Worm (Caenorhabditis elegans): Measurements from ENCODE around the gene metl-18.

The metl-18 gene

ce11 chrIII:3476245-3476644 lies 50.7 kb downstream of the metl-18 start (continued):
- TF ChIP-seq ceh-22 (tag; optimal IDR thresholded peaks at IDR 0.05) (no peak), tbx-7 (tag; optimal IDR thresholded peaks at IDR 0.05) (peak; percentile 99), unc-3 (GFP tag; conservative IDR thresholded peaks at IDR 0.05) (no peak), unc-3 (tag; optimal IDR thresholded peaks at IDR 0.05) (peak; percentile 88), sox-4 (tag; optimal IDR thresholded peaks at IDR 0.05) (no peak), ahr-1 (tag; optimal IDR thresholded peaks at IDR 0.05) (peak; percentile 90), ets-4 (tag; optimal IDR thresholded peaks at IDR 0.05) (peak; percentile 98), ztf-16 (tag; optimal IDR thresholded peaks at IDR 0.05) (peak; percentile 73), lim-6 (tag; optimal IDR thresholded peaks at IDR 0.05) (peak; percentile 94), ceh-6 (GFP tag; optimal IDR thresholded peaks at IDR 0.05) (no peak), ceh-18 (tag; optimal IDR thresholded peaks at IDR 0.05) (peak; percentile 32), fax-1 (tag; optimal IDR thresholded peaks at IDR 0.05) (peak; percentile 95), nfya-1 (tag; optimal IDR thresholded peaks at IDR 0.05) (no peak), ceh-24 (tag; optimal IDR thresholded peaks at IDR 0.05) (no peak), eyg-1 (tag; optimal IDR thresholded peaks at IDR 0.05) (peak; percentile 51), dmd-4 (tag; optimal IDR thresholded peaks at IDR 0.05; ENCODE audit: borderline replicate concordance) (peak; percentile 44), mec-3 (tag; optimal IDR thresholded peaks at IDR 0.05; ENCODE audit: borderline replicate concordance) (peak; percentile 96), K09A11.1 (tag; optimal IDR thresholded peaks at IDR 0.05; ENCODE audit: insufficient read depth) (no peak), ceh-30 (tag; optimal IDR thresholded peaks at IDR 0.05) (no peak), hlh-30 (tag; optimal IDR thresholded peaks at IDR 0.05; ENCODE audit: insufficient read depth) (no peak), zip-5 (tag; optimal IDR thresholded peaks at IDR 0.05) (peak; percentile 98), ceh-45 (GFP tag; IDR thresholded peaks at IDR 0.05) (no peak), pros-1 (tag; optimal IDR thresholded peaks at IDR 0.05) (no peak), hlh-13 (GFP tag; optimal IDR thresholded peaks at IDR 0.05) (no peak), T23F11.4 (GFP tag; optimal IDR thresholded peaks at IDR 0.05) (no peak), ceh-48 (tag; optimal IDR thresholded peaks at IDR 0.05) (no peak), pax-1 (tag; optimal IDR thresholded peaks at IDR 0.05) (no peak), unc-55 (GFP tag; optimal IDR thresholded peaks at IDR 0.05) (no peak), C38D4.7 (GFP tag; optimal IDR thresholded peaks at IDR 0.05) (peak; percentile 56), ama-1 (optimal IDR thresholded peaks at IDR 0.05) (no peak), pha-2 (tag; optimal IDR thresholded peaks at IDR 0.05) (peak; percentile 74), elt-2 (tag; optimal IDR thresholded peaks at IDR 0.05) (peak; percentile 88)

ce11 chrIII:3477375-3477774 lies 51.8 kb downstream of the metl-18 start:
- TF ChIP-seq T23F11.4 (GFP tag; optimal IDR thresholded peaks at IDR 0.05), result no peak
- peak; percentile 90 for TF ChIP-seq dve-1 (tag; optimal IDR thresholded peaks at IDR 0.05)
